Fruit fly (Drosophila melanogaster) whole organism, adult: Measurements from ENCODE around the gene CG43645.

Experiments
- CG11617 ChIP-seq: fragments of 200-800 bp; sonication (Bioruptor generic); optimal IDR thresholded peaks from 2 replicates; lab custom pipeline; 2017; ENCODE audit warnings: mild to moderate bottlenecking, missing biosample characterization, missing genetic modification reagents, missing genetic modification characterization
- CG1620 ChIP-seq: fragments of 200-800 bp; sonication (Bioruptor generic); optimal IDR thresholded peaks from 2 replicates; lab custom pipeline; 2016; ENCODE audit warnings: missing biosample characterization, missing genetic modification characterization
- CG33017 ChIP-seq: fragments of 200-800 bp; sonication (Bioruptor generic); optimal IDR thresholded peaks from 2 replicates; lab custom pipeline; 2018; ENCODE audit warnings: missing biosample characterization, mild to moderate bottlenecking, missing genetic modification characterization, moderate library complexity
- CG5204 ChIP-seq: fragments of 200-800 bp; sonication (Bioruptor generic); optimal IDR thresholded peaks from 2 replicates; lab custom pipeline; 2016; ENCODE audit warnings: missing biosample characterization, missing genetic modification characterization
- CG7101 ChIP-seq: fragments of 200-800 bp; sonication (Bioruptor generic); optimal IDR thresholded peaks from 2 replicates; lab custom pipeline; 2018; ENCODE audit warnings: missing biosample characterization, mild to moderate bottlenecking, missing genetic modification characterization, moderate library complexity
- Clk ChIP-seq: fragments of 200-800 bp; sonication (Bioruptor generic); optimal IDR thresholded peaks from 2 replicates; lab custom pipeline; 2017; ENCODE audit warnings: missing biosample characterization, missing genetic modification characterization
- Hr96 ChIP-seq: fragments of 200-800 bp; sonication (Bioruptor generic); optimal IDR thresholded peaks from 2 replicates; lab custom pipeline; 2016; ENCODE audit warnings: missing biosample characterization, missing genetic modification characterization
- bab1 ChIP-seq: fragments of 200-800 bp; sonication (Bioruptor generic); optimal IDR thresholded peaks from 3 replicates; lab custom pipeline; 2019; ENCODE audit warnings: missing biosample characterization, mild to moderate bottlenecking, missing genetic modification characterization, moderate library complexity
- cnc ChIP-seq, 2 experiments: fragments of >200 bp; optimal IDR thresholded peaks; 2 replicates each; lab custom pipeline; 2017
- kay ChIP-seq: fragments of 200-800 bp; sonication (Bioruptor generic); peaks from one replicate; lab custom pipeline; 2016; ENCODE audit warnings: missing biosample characterization, missing genetic modification characterization, borderline replicate concordance
- ovo ChIP-seq: fragments of 200-800 bp; sonication (Bioruptor generic); optimal IDR thresholded peaks from 2 replicates; lab custom pipeline; 2016; ENCODE audit warnings: missing biosample characterization, missing genetic modification characterization
- tj ChIP-seq: fragments of 200-800 bp; sonication (Bioruptor generic); optimal IDR thresholded peaks from 3 replicates; lab custom pipeline; 2017; ENCODE audit warnings: missing biosample characterization, mild to moderate bottlenecking, missing genetic modification characterization, moderate library complexity
- toe ChIP-seq: fragments of 200-800 bp; sonication (Bioruptor generic); optimal IDR thresholded peaks from 2 replicates; lab custom pipeline; 2016; ENCODE audit warnings: missing biosample characterization, missing genetic modification characterization

dm6 chr2L:17472582-17473524 is 12.7 kb upstream of the CG43645 start, which contains the start of gene BicD:
- TF ChIP-seq CG7101 (tag; lab: Kevin White, UChicago), result no peak
- TF ChIP-seq kay (GFP tag; lab: Kevin White, UChicago), result no peak
- TF ChIP-seq CG11617 (GFP tag; lab: Kevin White, UChicago), result peak; percentile 36
- TF ChIP-seq tj (GFP tag; lab: Kevin White, UChicago), result peak; percentile 4
- no peak for TF ChIP-seq Hr96 (GFP tag; lab: Kevin White, UChicago)
- no peak for TF ChIP-seq cnc (optimal IDR thresholded peaks at IDR 0.05; lab: Kevin White, UChicago)
- TF ChIP-seq CG5204, result no peak
- no peak for TF ChIP-seq toe (GFP tag; lab: Kevin White, UChicago)
- TF ChIP-seq bab1 (GFP tag; lab: Kevin White, UChicago), result peak; percentile 38
- TF ChIP-seq CG1620 (GFP tag; lab: Kevin White, UChicago), result no peak
- TF ChIP-seq Clk (GFP tag; lab: Kevin White, UChicago), result no peak
- TF ChIP-seq CG33017 (tag; lab: Kevin White, UChicago), result no peak
- peak; percentile 40 for TF ChIP-seq ovo (GFP tag; lab: Kevin White, UChicago)
